Worm (Caenorhabditis elegans) whole organism, young adult: Measurements from ENCODE around the gene clec-157.
A peak's percentile ranks its signal among the peaks of the same experiment; 100 is the strongest.

ENCODE experiments used
- F33H1.4 ChIP-seq: fragments of 200-800 bp; sonication (Bioruptor generic); IDR thresholded peaks from 2 replicates; pipeline ENCODE4 v1.3.6; 2022; ENCODE audit warnings: missing genetic modification reagents, missing genetic modification characterization, missing compliant biosample characterization
- F37B4.10 ChIP-seq: fragments of 200-800 bp; sonication (Bioruptor generic); IDR thresholded peaks from 2 replicates; pipeline ENCODE4 v1.3.6; 2022; ENCODE audit warnings: missing genetic modification characterization, missing compliant biosample characterization
- T07F8.4 ChIP-seq: sonication (generic microtip); optimal IDR thresholded peaks from 2 replicates; lab custom pipeline; 2016; ENCODE audit warnings: mild to moderate bottlenecking, missing genetic modification characterization, moderate library complexity, missing compliant biosample characterization
- T26A5.8 ChIP-seq: sonication (generic microtip); optimal IDR thresholded peaks from 2 replicates; lab custom pipeline; 2016; ENCODE audit warnings: missing genetic modification characterization, missing compliant biosample characterization
- Y56A3A.18 ChIP-seq: fragments of 200-800 bp; sonication (Bioruptor generic); IDR thresholded peaks from 2 replicates; pipeline ENCODE4 v1.3.6; 2022; ENCODE audit warnings: missing genetic modification reagents, missing genetic modification characterization, missing compliant biosample characterization
- bed-2 ChIP-seq: fragments of 200-800 bp; sonication (Bioruptor generic); IDR thresholded peaks from 2 replicates; pipeline ENCODE4 v1.3.6; 2022; ENCODE audit warnings: missing genetic modification reagents, missing genetic modification characterization, missing compliant biosample characterization
- ccch-3 ChIP-seq: fragments of 200-800 bp; sonication (Bioruptor generic); optimal IDR thresholded peaks from 2 replicates; lab custom pipeline; 2018; ENCODE audit warnings: mild to moderate bottlenecking, missing genetic modification characterization, missing compliant biosample characterization
- cebp-1 ChIP-seq, 2 experiments: fragments of 200-800 bp in 1 of 2; sonication (Bioruptor generic) in 1 of 2; sonication (generic microtip) in 1 of 2; IDR thresholded peaks in 1 of 2; optimal IDR thresholded peaks in 1 of 2; 2 replicates each; pipeline versions ENCODE4 v1.3.6 to Lab custom; 2017 to 2022; ENCODE audit warnings: missing compliant biosample characterization in 2 of 2, missing genetic modification characterization in 2 of 2, mild to moderate bottlenecking in 1 of 2, missing genetic modification reagents in 1 of 2, moderate library complexity in 1 of 2
- ceh-100 ChIP-seq: fragments of 200-800 bp; sonication (Bioruptor generic); IDR thresholded peaks from 2 replicates; pipeline ENCODE4 v1.3.6; 2022; ENCODE audit warnings: missing genetic modification reagents, missing genetic modification characterization, missing compliant biosample characterization
- ceh-91 ChIP-seq: fragments of 200-800 bp; sonication (Bioruptor generic); IDR thresholded peaks from 2 replicates; pipeline ENCODE4 v1.3.6; 2022; ENCODE audit warnings: missing genetic modification reagents, missing genetic modification characterization, missing compliant biosample characterization
- chd-7 ChIP-seq: sonication (generic microtip); optimal IDR thresholded peaks from 2 replicates; lab custom pipeline; 2016; ENCODE audit warnings: mild to moderate bottlenecking, missing genetic modification characterization, moderate library complexity, missing compliant biosample characterization
- dox-1 ChIP-seq: fragments of 200-800 bp; sonication (Bioruptor generic); IDR thresholded peaks from 2 replicates; pipeline ENCODE4 v1.3.6; 2022; ENCODE audit warnings: missing genetic modification reagents, missing genetic modification characterization, missing compliant biosample characterization
- egl-44 ChIP-seq: fragments of 200-800 bp; sonication (Bioruptor generic); IDR thresholded peaks from 2 replicates; pipeline ENCODE4 v1.3.6; 2022; ENCODE audit warnings: missing genetic modification reagents, missing genetic modification characterization, missing compliant biosample characterization
- ets-4 ChIP-seq: fragments of 200-800 bp; sonication (Bioruptor generic); optimal IDR thresholded peaks from 2 replicates; lab custom pipeline; 2018; ENCODE audit warnings: mild to moderate bottlenecking, missing genetic modification characterization, missing compliant biosample characterization
- hmg-1.2 ChIP-seq: fragments of 200-800 bp; sonication (Bioruptor generic); IDR thresholded peaks from 2 replicates; pipeline ENCODE4 v1.3.6; 2022; ENCODE audit warnings: missing genetic modification reagents, missing genetic modification characterization, missing compliant biosample characterization
- lag-1 ChIP-seq: fragments of 200-800 bp; sonication (Bioruptor generic); IDR thresholded peaks from 2 replicates; pipeline ENCODE4 v1.3.6; 2022; ENCODE audit warnings: missing genetic modification reagents, missing genetic modification characterization, missing compliant biosample characterization
- let-526 ChIP-seq: fragments of 200-800 bp; sonication (Bioruptor generic); IDR thresholded peaks from 2 replicates; pipeline ENCODE4 v1.3.6; 2022; ENCODE audit warnings: missing genetic modification reagents, missing genetic modification characterization, missing compliant biosample characterization
- let-607 ChIP-seq, 2 experiments: fragments of 200-800 bp in 1 of 2; sonication (Bioruptor generic) in 1 of 2; sonication (generic microtip) in 1 of 2; optimal IDR thresholded peaks; 2 replicates each; lab custom pipeline; 2016 to 2018; ENCODE audit warnings: mild to moderate bottlenecking in 2 of 2, missing compliant biosample characterization in 2 of 2, missing genetic modification characterization in 2 of 2, moderate library complexity in 2 of 2, missing genotype in 1 of 2
- lin-40 ChIP-seq: sonication (generic microtip); optimal IDR thresholded peaks from 2 replicates; lab custom pipeline; 2016; ENCODE audit warnings: missing genetic modification characterization, mild to moderate bottlenecking, missing compliant biosample characterization, missing genotype, missing genetic modification reagents
- lin-54 ChIP-seq: fragments of 200-800 bp; sonication (Bioruptor generic); optimal IDR thresholded peaks from 2 replicates; lab custom pipeline; 2018; ENCODE audit warnings: mild to moderate bottlenecking, missing genetic modification characterization, missing compliant biosample characterization
- lsl-1 ChIP-seq: fragments of 200-800 bp; sonication (Bioruptor generic); optimal IDR thresholded peaks from 2 replicates; lab custom pipeline; 2018; ENCODE audit warnings: mild to moderate bottlenecking, missing genetic modification characterization, moderate library complexity, missing compliant biosample characterization
- madf-6 ChIP-seq: fragments of 200-800 bp; sonication (Bioruptor generic); IDR thresholded peaks from 2 replicates; pipeline ENCODE4 v1.3.6; 2022; ENCODE audit warnings: missing genetic modification reagents, missing genetic modification characterization, missing compliant biosample characterization
- madf-8 ChIP-seq: fragments of 200-800 bp; sonication (Bioruptor generic); conservative IDR thresholded peaks from 2 replicates; pipeline ENCODE4 v1.3.6; 2022; ENCODE audit warnings: missing genetic modification reagents, missing genetic modification characterization, missing compliant biosample characterization
- mcd-1 ChIP-seq: fragments of 200-800 bp; sonication (Bioruptor generic); IDR thresholded peaks from 2 replicates; pipeline ENCODE4 v1.3.6; 2022; ENCODE audit warnings: missing genetic modification reagents, missing genetic modification characterization, missing compliant biosample characterization
- nfyb-1 ChIP-seq: fragments of 200-800 bp; sonication (Bioruptor generic); IDR thresholded peaks from 2 replicates; pipeline ENCODE4 v1.3.6; 2022; ENCODE audit warnings: missing genetic modification reagents, missing genetic modification characterization, missing compliant biosample characterization
- nhr-120 ChIP-seq: fragments of 200-800 bp; sonication (Bioruptor generic); IDR thresholded peaks from 2 replicates; pipeline ENCODE4 v1.3.6; 2022; ENCODE audit warnings: missing genetic modification characterization, missing compliant biosample characterization
- nhr-179 ChIP-seq: sonication (generic microtip); optimal IDR thresholded peaks from 2 replicates; lab custom pipeline; 2016; ENCODE audit warnings: mild to moderate bottlenecking, missing genetic modification characterization, missing compliant biosample characterization
- pbrm-1 ChIP-seq: fragments of 200-800 bp; sonication (Bioruptor generic); IDR thresholded peaks from 2 replicates; pipeline ENCODE4 v1.3.6; 2022; ENCODE audit warnings: missing genetic modification reagents, missing genetic modification characterization, missing compliant biosample characterization
- sdz-38 ChIP-seq: sonication (generic microtip); optimal IDR thresholded peaks from 2 replicates; lab custom pipeline; 2016; ENCODE audit warnings: missing genotype, missing genetic modification characterization, missing compliant biosample characterization
- somi-1 ChIP-seq: fragments of 200-800 bp; sonication (Bioruptor generic); optimal IDR thresholded peaks from 2 replicates; lab custom pipeline; 2018; ENCODE audit warnings: mild to moderate bottlenecking, missing genetic modification characterization, missing compliant biosample characterization
- tbx-9 ChIP-seq: sonication (generic microtip); optimal IDR thresholded peaks from 2 replicates; lab custom pipeline; 2016; ENCODE audit warnings: borderline replicate concordance, missing genetic modification characterization, inconsistent platforms, missing compliant biosample characterization
- tlf-1 ChIP-seq: fragments of 200-800 bp; sonication (Bioruptor generic); optimal IDR thresholded peaks from 2 replicates; lab custom pipeline; 2018; ENCODE audit warnings: mild to moderate bottlenecking, missing genetic modification characterization, missing compliant biosample characterization
- xnd-1 ChIP-seq: sonication (generic microtip); optimal IDR thresholded peaks from 2 replicates; lab custom pipeline; 2016; ENCODE audit warnings: missing genotype, missing genetic modification reagents, missing genetic modification characterization, missing compliant biosample characterization
- zim-3 ChIP-seq: sonication (generic microtip); optimal IDR thresholded peaks from 2 replicates; lab custom pipeline; 2017; ENCODE audit warnings: mild to moderate bottlenecking, missing genetic modification characterization, moderate library complexity, missing compliant biosample characterization
- ztf-18 ChIP-seq: sonication (generic microtip); optimal IDR thresholded peaks from 2 replicates; lab custom pipeline; 2016; ENCODE audit warnings: missing genotype, mild to moderate bottlenecking, missing genetic modification characterization, missing compliant biosample characterization

Gene clec-157

ce11 chrIII:4844327-4844726 lies at the start of gene clec-157, which contains the start of gene fkh-5:
Gene clec-157 (minus strand): TSS chrIII:4844427.
Gene fkh-5 (plus strand): TSS chrIII:4844662.
- TF ChIP-seq let-526 (GFP tag; lab: Robert Waterston, UW) (no peak), tbx-9 (tag; lab: Kevin White, UChicago) (no peak), F37B4.10 (GFP tag; lab: Robert Waterston, UW) (no peak), lin-40 (tag; lab: Kevin White, UChicago) (no peak), ets-4 (no peak), nfyb-1 (GFP tag; lab: Robert Waterston, UW) (no peak), mcd-1 (GFP tag; lab: Robert Waterston, UW) (no peak), sdz-38 (no peak), hmg-1.2 (no peak), egl-44 (no peak), ceh-100 (GFP tag; lab: Robert Waterston, UW) (no peak), T07F8.4 (no peak), T26A5.8 (tag; lab: Kevin White, UChicago) (no peak), zim-3 (tag; lab: Kevin White, UChicago) (no peak), nhr-179 (tag; lab: Kevin White, UChicago) (no peak), lag-1 (GFP tag; lab: Robert Waterston, UW) (no peak)

- no peak for TF ChIP-seq let-526 (GFP tag; lab: Robert Waterston, UW)
- no peak for TF ChIP-seq Y56A3A.18 (GFP tag; lab: Robert Waterston, UW)
- TF ChIP-seq F33H1.4 (GFP tag; lab: Robert Waterston, UW), result no peak
- TF ChIP-seq bed-2 (GFP tag; lab: Robert Waterston, UW), result no peak
- no peak for TF ChIP-seq let-607 (tag; optimal IDR thresholded peaks at IDR 0.05; lab: Kevin White, UChicago)
- no peak for TF ChIP-seq pbrm-1 (GFP tag; lab: Robert Waterston, UW)
- TF ChIP-seq ztf-18 (tag; lab: Kevin White, UChicago), result no peak
- TF ChIP-seq chd-7 (tag; lab: Kevin White, UChicago), result no peak
- no peak for TF ChIP-seq nhr-120 (GFP tag; lab: Robert Waterston, UW)
- no peak for TF ChIP-seq cebp-1 (GFP tag; IDR thresholded peaks at IDR 0.05; lab: Robert Waterston, UW)
- no peak for TF ChIP-seq cebp-1 (tag; optimal IDR thresholded peaks at IDR 0.05; lab: Kevin White, UChicago)
Measured at ce11 chrIII:4893540-4893939, 49.3 kb upstream of the clec-157 start, which contains the start of gene F26F4.6. Gene F26F4.6 (minus strand): TSS chrIII:4893640.

ce11 chrIII:4890997-4891396 lies 46.8 kb upstream of the clec-157 start, which contains the start of gene F26F4.5:
Gene F26F4.5 (minus strand): TSS chrIII:4891252.
- TF ChIP-seq madf-8 (peak; percentile 72), somi-1 (GFP tag; lab: Kevin White, UChicago) (no peak), xnd-1 (peak; percentile 84), tlf-1 (GFP tag; lab: Kevin White, UChicago) (no peak), F37B4.10 (GFP tag; lab: Robert Waterston, UW) (no peak), dox-1 (0 out of 2 replicates have a peak, but pooled peaks have one; percentile 8), madf-6 (GFP tag; lab: Robert Waterston, UW) (peak; percentile 90), lin-54 (peak; percentile 12), ceh-91 (GFP tag; lab: Robert Waterston, UW) (peak; percentile 66; the same call in 1 of the 2 replicates), F33H1.4 (GFP tag; lab: Robert Waterston, UW) (peak; percentile 90), hmg-1.2 (0 out of 2 replicates have a peak, but pooled peaks have one; percentile 14), mcd-1 (GFP tag; lab: Robert Waterston, UW) (peak; percentile 26; the same call in 1 of the 2 replicates), ztf-18 (tag; lab: Kevin White, UChicago) (peak; percentile 21), ccch-3 (GFP tag; lab: Kevin White, UChicago) (no peak), lsl-1 (GFP tag; lab: Kevin White, UChicago) (peak; percentile 95)
- TF ChIP-seq, all 124 proteins: peak for 11
